Fruit fly (Drosophila melanogaster) whole organism, embryonic: ENCODE measurements around the gene CG43245.

Source experiments
- Antp ChIP-seq: fragments of 200-800 bp; sonication (Bioruptor generic); optimal IDR thresholded peaks from 3 replicates; lab custom pipeline; 2016; ENCODE audit warnings: missing biosample characterization, missing genetic modification characterization
- CG10321 ChIP-seq: fragments of 200-800 bp; sonication (Bioruptor generic); IDR thresholded peaks from 2 replicates; pipeline ENCODE4 v1.3.6; 2022; ENCODE audit warnings: missing biosample characterization, missing genetic modification characterization
- CG10565 ChIP-seq: fragments of 200-800 bp; sonication (Bioruptor generic); optimal IDR thresholded peaks from 3 replicates; lab custom pipeline; 2016; ENCODE audit warnings: missing biosample characterization, mild to moderate bottlenecking, missing genetic modification characterization
- CG10959 ChIP-seq: fragments of 200-800 bp; sonication (Bioruptor generic); IDR thresholded peaks from 2 replicates; pipeline ENCODE4 v1.3.6; 2022; ENCODE audit warnings: missing biosample characterization, missing genetic modification characterization
- CG10979 ChIP-seq: fragments of 200-800 bp; sonication (Bioruptor generic); optimal IDR thresholded peaks from 2 replicates; lab custom pipeline; 2018; ENCODE audit warnings: missing biosample characterization, mild to moderate bottlenecking, missing genetic modification characterization, moderate library complexity
- CG13123 ChIP-seq: fragments of 200-800 bp; sonication (Bioruptor generic); optimal IDR thresholded peaks from 2 replicates; lab custom pipeline; 2016; ENCODE audit warnings: missing biosample characterization, missing genetic modification characterization
- CG13894 ChIP-seq: fragments of 200-800 bp; sonication (Bioruptor generic); optimal IDR thresholded peaks from 3 replicates; lab custom pipeline; 2018; ENCODE audit warnings: missing biosample characterization, mild to moderate bottlenecking, missing genetic modification characterization, moderate library complexity
- CG14441 ChIP-seq: fragments of 200-800 bp; sonication (Bioruptor generic); IDR thresholded peaks from 2 replicates; pipeline ENCODE4 v1.3.6; 2022; ENCODE audit warnings: missing biosample characterization, missing genetic modification characterization
- CG17328 ChIP-seq: fragments of 200-800 bp; sonication (Bioruptor generic); IDR thresholded peaks from 2 replicates; pipeline ENCODE4 v1.3.6; 2022; ENCODE audit warnings: missing biosample characterization, missing genetic modification characterization
- CG17385 ChIP-seq: fragments of 200-800 bp; sonication (Bioruptor generic); optimal IDR thresholded peaks from 3 replicates; lab custom pipeline; 2018; ENCODE audit warnings: missing biosample characterization, mild to moderate bottlenecking, missing genetic modification characterization
- CG18011 ChIP-seq: fragments of 200-800 bp; sonication (Bioruptor generic); optimal IDR thresholded peaks from 2 replicates; lab custom pipeline; 2017; ENCODE audit warnings: missing biosample characterization, missing genetic modification characterization, mild to moderate bottlenecking, moderate library complexity, missing genotype
- CG1832 ChIP-seq: fragments of 200-800 bp; sonication (Bioruptor generic); optimal IDR thresholded peaks from 2 replicates; lab custom pipeline; 2017; ENCODE audit warnings: missing biosample characterization, mild to moderate bottlenecking, missing genetic modification characterization, inconsistent platforms
- CG2712 ChIP-seq: fragments of 200-800 bp; optimal IDR thresholded peaks from 3 replicates; lab custom pipeline; 2019; ENCODE audit warnings: missing biosample characterization, mild to moderate bottlenecking, missing genetic modification characterization, moderate library complexity
- CG4404 ChIP-seq: fragments of 200-800 bp; sonication (Bioruptor generic); IDR thresholded peaks from 2 replicates; pipeline ENCODE4 v1.3.6; 2022; ENCODE audit warnings: missing biosample characterization, missing genetic modification characterization
- CG4424 ChIP-seq: fragments of 200-800 bp; sonication (Bioruptor generic); optimal IDR thresholded peaks from 3 replicates; lab custom pipeline; 2016; ENCODE audit warnings: missing biosample characterization, missing genetic modification characterization
- CG6813 ChIP-seq: fragments of 200-800 bp; sonication (Bioruptor generic); optimal IDR thresholded peaks from 2 replicates; lab custom pipeline; 2017; ENCODE audit warnings: missing biosample characterization, missing genetic modification characterization, mild to moderate bottlenecking, moderate library complexity, missing genetic modification reagents
- CG7372 ChIP-seq: fragments of 200-800 bp; sonication (Bioruptor generic); IDR thresholded peaks from 2 replicates; pipeline ENCODE4 v1.3.6; 2022; ENCODE audit warnings: missing biosample characterization, missing genetic modification characterization
- CG7839 ChIP-seq: fragments of 200-800 bp; sonication (Bioruptor generic); optimal IDR thresholded peaks from 3 replicates; lab custom pipeline; 2018; ENCODE audit warnings: missing biosample characterization, mild to moderate bottlenecking, missing genetic modification characterization, moderate library complexity
- CG8281 ChIP-seq: fragments of 200-800 bp; sonication (Bioruptor generic); optimal IDR thresholded peaks from 2 replicates; lab custom pipeline; 2018; ENCODE audit warnings: missing biosample characterization, mild to moderate bottlenecking, missing genetic modification characterization, moderate library complexity
- CG8388 ChIP-seq: fragments of 200-800 bp; sonication (Bioruptor generic); optimal IDR thresholded peaks from 2 replicates; lab custom pipeline; 2019; ENCODE audit warnings: missing biosample characterization, mild to moderate bottlenecking, missing genetic modification characterization, moderate library complexity
- CG8924 ChIP-seq: fragments of 200-800 bp; optimal IDR thresholded peaks from 3 replicates; lab custom pipeline; 2019; ENCODE audit warnings: missing biosample characterization, mild to moderate bottlenecking, missing genetic modification characterization, moderate library complexity
- CG9727 ChIP-seq: fragments of 200-800 bp; sonication (Bioruptor generic); optimal IDR thresholded peaks from 3 replicates; lab custom pipeline; 2017; ENCODE audit warnings: missing biosample characterization, mild to moderate bottlenecking, missing genetic modification characterization
- Camta ChIP-seq: fragments of 200-800 bp; sonication (Bioruptor generic); optimal IDR thresholded peaks from 2 replicates; lab custom pipeline; 2016; ENCODE audit warnings: missing biosample characterization, missing genetic modification characterization
- Ets65A ChIP-seq: fragments of 200-800 bp; sonication (Bioruptor generic); peaks from one replicate; lab custom pipeline; 2016; ENCODE audit warnings: missing biosample characterization, missing genetic modification characterization
- Hmr ChIP-seq: fragments of 200-800 bp; sonication (Bioruptor generic); optimal IDR thresholded peaks from 3 replicates; lab custom pipeline; 2017; ENCODE audit warnings: mild to moderate bottlenecking, missing biosample characterization, missing genetic modification reagents, missing genetic modification characterization
- Hr78 ChIP-seq, 2 experiments: fragments of 200-800 bp in 1 of 2; fragments of >200 bp in 1 of 2; sonication (Bioruptor generic) in 1 of 2; optimal IDR thresholded peaks; 2 replicates each; lab custom pipeline; 2017 to 2019; ENCODE audit warnings: missing biosample characterization in 2 of 2, missing genetic modification characterization in 2 of 2, mild to moderate bottlenecking in 1 of 2, moderate library complexity in 1 of 2
- Kr ChIP-seq: fragments of 200-800 bp; sonication (Bioruptor generic); optimal IDR thresholded peaks from 2 replicates; lab custom pipeline; 2017; ENCODE audit warnings: missing biosample characterization, mild to moderate bottlenecking, missing genetic modification characterization
- Med ChIP-seq: fragments of 200-800 bp; sonication (Bioruptor generic); peaks from one replicate; lab custom pipeline; 2016; ENCODE audit warnings: missing biosample characterization, missing genetic modification characterization, mild to moderate bottlenecking, inconsistent platforms, moderate library complexity
- Nf-YC ChIP-seq: fragments of 200-800 bp; optimal IDR thresholded peaks from 3 replicates; lab custom pipeline; 2019; ENCODE audit warnings: missing biosample characterization, mild to moderate bottlenecking, missing genetic modification characterization, moderate library complexity
- NfI ChIP-seq: fragments of 200-800 bp; sonication (Bioruptor generic); optimal IDR thresholded peaks from 3 replicates; lab custom pipeline; 2018; ENCODE audit warnings: missing biosample characterization, mild to moderate bottlenecking, missing genetic modification characterization, moderate library complexity
- Rfx ChIP-seq: fragments of 200-800 bp; sonication (Bioruptor generic); IDR thresholded peaks from 2 replicates; pipeline ENCODE4 v1.3.6; 2022; ENCODE audit warnings: missing biosample characterization, missing genetic modification characterization
- Ssrp ChIP-seq: fragments of 200-800 bp; sonication (Bioruptor generic); optimal IDR thresholded peaks from 2 replicates; lab custom pipeline; 2018; ENCODE audit warnings: missing biosample characterization, mild to moderate bottlenecking, missing genetic modification characterization, moderate library complexity
- Usf ChIP-seq: fragments of 200-800 bp; sonication (Bioruptor generic); optimal IDR thresholded peaks from 2 replicates; lab custom pipeline; 2017; ENCODE audit warnings: missing genotype, missing biosample characterization, missing genetic modification characterization
- abd-A ChIP-seq: fragments of 200-800 bp; sonication (Bioruptor generic); optimal IDR thresholded peaks from 3 replicates; lab custom pipeline; 2019; ENCODE audit warnings: missing biosample characterization, mild to moderate bottlenecking, missing genetic modification characterization, moderate library complexity
- bbx ChIP-seq: fragments of 200-800 bp; sonication (Bioruptor generic); IDR thresholded peaks from 2 replicates; pipeline ENCODE4 v1.3.6; 2022; ENCODE audit warnings: missing biosample characterization, missing genetic modification characterization; ENCODE audit not compliant: partially characterized antibody
- caup ChIP-seq: fragments of 200-800 bp; sonication (Bioruptor generic); optimal IDR thresholded peaks from 3 replicates; lab custom pipeline; 2017; ENCODE audit warnings: missing biosample characterization, mild to moderate bottlenecking, missing genetic modification characterization, moderate library complexity; ENCODE audit not compliant: severe bottlenecking
- gcm2 ChIP-seq: fragments of 200-800 bp; sonication (Bioruptor generic); optimal IDR thresholded peaks from 2 replicates; lab custom pipeline; 2016; ENCODE audit warnings: missing biosample characterization, missing genetic modification characterization
- gem ChIP-seq: fragments of 200-800 bp; sonication (Bioruptor generic); optimal IDR thresholded peaks from 2 replicates; lab custom pipeline; 2019; ENCODE audit warnings: missing biosample characterization, mild to moderate bottlenecking, missing genetic modification characterization, moderate library complexity
- gro ChIP-seq: fragments of 200-800 bp; sonication (Bioruptor generic); optimal IDR thresholded peaks from 2 replicates; lab custom pipeline; 2016; ENCODE audit warnings: missing biosample characterization, missing genetic modification characterization
- ind ChIP-seq: fragments of 200-800 bp; sonication (Bioruptor generic); optimal IDR thresholded peaks from 3 replicates; lab custom pipeline; 2016; ENCODE audit warnings: missing biosample characterization, missing genetic modification characterization
- lab ChIP-seq: fragments of 200-800 bp; sonication (Bioruptor generic); optimal IDR thresholded peaks from 3 replicates; lab custom pipeline; 2017; ENCODE audit warnings: missing biosample characterization, missing genetic modification characterization, mild to moderate bottlenecking, moderate library complexity, missing genetic modification reagents
- mirr ChIP-seq: fragments of 200-800 bp; sonication (Bioruptor generic); optimal IDR thresholded peaks from 3 replicates; lab custom pipeline; 2018; ENCODE audit warnings: missing biosample characterization, mild to moderate bottlenecking, missing genetic modification characterization
- mld ChIP-seq: fragments of 200-800 bp; sonication (Bioruptor generic); IDR thresholded peaks from 3 replicates; pipeline ENCODE4 v1.3.6; 2022; ENCODE audit warnings: missing biosample characterization, missing genetic modification characterization; ENCODE audit not compliant: partially characterized antibody
- odd ChIP-seq: fragments of 200-800 bp; sonication (Bioruptor generic); optimal IDR thresholded peaks from 2 replicates; lab custom pipeline; 2017; ENCODE audit warnings: missing biosample characterization, mild to moderate bottlenecking, missing genetic modification characterization
- pfk ChIP-seq: fragments of 200-800 bp; sonication (Bioruptor generic); optimal IDR thresholded peaks from 2 replicates; lab custom pipeline; 2018; ENCODE audit warnings: missing biosample characterization, mild to moderate bottlenecking, missing genetic modification characterization, moderate library complexity
- phol ChIP-seq: fragments of 200-800 bp; sonication (Bioruptor generic); optimal IDR thresholded peaks from 3 replicates; lab custom pipeline; 2018; ENCODE audit warnings: missing biosample characterization, mild to moderate bottlenecking, missing genetic modification characterization, moderate library complexity
- pnt ChIP-seq: fragments of 200-800 bp; sonication (Bioruptor generic); optimal IDR thresholded peaks from 3 replicates; lab custom pipeline; 2016; ENCODE audit warnings: missing biosample characterization, missing genetic modification characterization
- sd ChIP-seq: fragments of 200-800 bp; sonication (Bioruptor generic); optimal IDR thresholded peaks from 3 replicates; lab custom pipeline; 2018; ENCODE audit warnings: missing biosample characterization, mild to moderate bottlenecking, missing genetic modification characterization, moderate library complexity
- sens ChIP-seq: fragments of 200-800 bp; sonication (Bioruptor generic); peaks from one replicate; lab custom pipeline; 2016; ENCODE audit warnings: missing biosample characterization, missing genetic modification characterization
- so ChIP-seq: fragments of 200-800 bp; sonication (Bioruptor generic); IDR thresholded peaks from 3 replicates; pipeline ENCODE4 v1.3.6; 2022; ENCODE audit warnings: missing biosample characterization, missing genetic modification characterization
- sug ChIP-seq: fragments of 200-800 bp; optimal IDR thresholded peaks from 2 replicates; lab custom pipeline; 2019; ENCODE audit warnings: missing biosample characterization, mild to moderate bottlenecking, missing genetic modification characterization, moderate library complexity
- unpg ChIP-seq: fragments of 200-800 bp; sonication (Bioruptor generic); optimal IDR thresholded peaks from 3 replicates; lab custom pipeline; 2018; ENCODE audit warnings: missing biosample characterization, mild to moderate bottlenecking, missing genetic modification characterization, moderate library complexity
- vvl ChIP-seq: fragments of 200-800 bp; sonication (Bioruptor generic); IDR thresholded peaks from 2 replicates; pipeline ENCODE4 v1.3.6; 2022; ENCODE audit warnings: missing biosample characterization, missing genetic modification characterization

CG43245 gene

DNA sequence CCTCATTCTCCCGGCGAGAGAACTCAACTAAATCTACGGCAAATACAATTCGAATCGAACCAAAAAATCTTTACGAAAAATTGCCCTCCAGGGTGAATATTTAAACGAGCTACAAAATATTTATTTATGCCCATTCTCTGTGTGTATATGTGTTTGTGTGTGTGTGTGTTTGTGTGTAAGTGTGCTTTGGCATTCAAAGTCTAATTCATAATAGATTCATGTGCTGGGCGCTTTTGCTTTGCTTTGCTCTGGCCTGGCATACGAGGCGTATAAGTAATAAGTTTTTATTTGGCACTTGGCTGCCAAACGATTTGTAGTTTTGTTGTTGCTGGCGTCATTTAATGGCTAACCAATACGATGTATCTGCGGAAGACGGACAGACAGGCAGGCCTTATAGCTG, 24.3 kb upstream of the CG43245 start (continued):
- TF ChIP-seq Med (GFP tag; lab: Kevin White, UChicago) (peak; percentile 53), CG4404 (GFP tag; lab: Robert Waterston, UW) (no peak), gem (tag; lab: Kevin White, UChicago) (no peak), CG9727 (GFP tag; lab: Kevin White, UChicago) (no peak), CG8281 (tag; lab: Kevin White, UChicago) (no peak), pfk (no peak), unpg (no peak), ind (no peak), pnt (GFP tag; lab: Kevin White, UChicago) (no peak), CG10959 (GFP tag; lab: Robert Waterston, UW) (no peak), NfI (GFP tag; lab: Kevin White, UChicago) (no peak), CG7839 (tag; lab: Kevin White, UChicago) (peak; percentile 14), gro (GFP tag; lab: Kevin White, UChicago) (peak; percentile 14), CG14441 (GFP tag; lab: Robert Waterston, UW) (no peak), CG6813 (GFP tag; lab: Kevin White, UChicago) (no peak), sug (tag; lab: Kevin White, UChicago) (peak; percentile 12), CG4424 (GFP tag; lab: Kevin White, UChicago) (no peak), Ets65A (GFP tag; lab: Kevin White, UChicago) (peak; percentile 28), CG17385 (no peak), Kr (no peak), odd (GFP tag; lab: Kevin White, UChicago) (no peak), Camta (no peak), CG7372 (GFP tag; lab: Robert Waterston, UW) (0 out of 2 replicates have a peak, but pooled peaks have one; percentile 28), CG17328 (GFP tag; lab: Robert Waterston, UW) (no peak), CG13894 (no peak), vvl (no peak), caup (GFP tag; lab: Kevin White, UChicago) (no peak), sd (tag; lab: Kevin White, UChicago) (peak; percentile 62), Hr78 (GFP tag; optimal IDR thresholded peaks at IDR 0.05; lab: Kevin White, UChicago) (peak in 1 of 2 experiments; percentile 23), mld (GFP tag; lab: Robert Waterston, UW) (no peak), Nf-YC (peak; percentile 8), CG1832 (no peak), CG10321 (GFP tag; lab: Robert Waterston, UW) (no peak), abd-A (tag; lab: Kevin White, UChicago) (peak; percentile 57), CG8924 (tag; lab: Kevin White, UChicago) (no peak), bbx (no peak), CG18011 (no peak), CG13123 (GFP tag; lab: Kevin White, UChicago) (no peak), Rfx (GFP tag; lab: Robert Waterston, UW) (peak; percentile 16; the same call in 1 of the 2 replicates)

DNA sequence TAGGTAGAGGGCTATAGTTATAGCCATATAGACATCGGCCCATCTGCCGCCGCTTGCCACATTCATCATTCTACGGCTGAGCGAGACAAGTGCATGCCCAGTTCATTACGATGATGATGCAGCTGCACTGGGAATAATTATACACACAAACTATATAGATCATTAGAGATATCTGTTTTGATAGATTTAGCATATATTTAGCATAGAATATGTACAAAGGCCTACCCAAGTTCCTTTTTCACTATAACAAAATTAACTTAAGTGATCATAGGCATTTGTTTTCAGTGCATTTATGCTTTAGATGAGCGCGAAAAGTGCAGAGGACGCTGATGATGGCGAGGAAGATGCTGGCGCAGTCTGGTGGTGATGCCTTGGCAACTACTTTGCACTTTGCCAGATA, 21.1 kb upstream of the CG43245 start:
- TF ChIP-seq sens (GFP tag; lab: Kevin White, UChicago) = peak; percentile 83
- TF ChIP-seq CG10959 (GFP tag; lab: Robert Waterston, UW) = no peak
- peak; percentile 25 for TF ChIP-seq CG2712 (tag; lab: Kevin White, UChicago)
- TF ChIP-seq CG8388 (GFP tag; lab: Kevin White, UChicago) = peak; percentile 38
- TF ChIP-seq CG10565 = no peak
- no peak for TF ChIP-seq gcm2 (GFP tag; lab: Kevin White, UChicago)
- TF ChIP-seq Antp (GFP tag; lab: Kevin White, UChicago) = no peak
- TF ChIP-seq Ssrp (tag; lab: Kevin White, UChicago) = peak; percentile 1
- TF ChIP-seq CG10979 (tag; lab: Kevin White, UChicago) = peak; percentile 44
- TF ChIP-seq phol (tag; lab: Kevin White, UChicago) = peak; percentile 15
- TF ChIP-seq lab (GFP tag; lab: Kevin White, UChicago) = no peak
- no peak for TF ChIP-seq so
- TF ChIP-seq Hmr = no peak
- no peak for TF ChIP-seq mirr (GFP tag; lab: Kevin White, UChicago)
- no peak for TF ChIP-seq Usf (GFP tag; lab: Kevin White, UChicago)
